Worm (Caenorhabditis elegans): ENCODE data around the gene Y59A8B.19.

DNA sequence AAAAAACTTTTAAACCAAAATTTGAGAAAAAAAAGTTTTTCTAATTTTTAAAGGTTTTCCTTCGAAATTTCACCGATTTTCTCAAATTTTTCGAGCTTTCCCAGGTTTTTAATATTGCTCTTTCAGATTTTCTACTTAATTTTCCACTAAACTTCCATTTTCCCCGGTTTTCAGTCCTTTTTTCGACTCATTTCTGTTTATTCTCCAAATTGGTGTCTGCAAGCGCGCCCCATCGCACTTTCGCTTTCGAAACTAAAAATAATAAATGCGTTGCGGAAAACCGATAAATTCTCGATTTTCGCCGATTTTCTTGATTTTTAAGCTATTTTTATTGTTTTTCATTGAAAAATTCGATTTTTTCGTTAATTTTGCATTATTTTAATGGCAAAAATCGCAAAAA, 14.4 kb downstream of the Y59A8B.19 start:
- TF ChIP-seq ets-7 (tag; optimal IDR thresholded peaks at IDR 0.05) (no peak), F13C5.2 (tag; optimal IDR thresholded peaks at IDR 0.05) (no peak), ama-1 (optimal IDR thresholded peaks at IDR 0.05) (no peak), tbx-11 (GFP tag; IDR thresholded peaks at IDR 0.05) (no peak), tra-4 (tag; optimal IDR thresholded peaks at IDR 0.05) (no peak), aly-1 (tag; optimal IDR thresholded peaks at IDR 0.05) (no peak), hmg-4 (GFP tag; optimal IDR thresholded peaks at IDR 0.05) (no peak)

All from whole organism, early embryonic.